Fruit fly (Drosophila melanogaster) whole organism, pupa: ENCODE results near the gene ATPsynGL.

Source experiments
- CG12605 ChIP-seq: fragments of 200-800 bp; sonication (Bioruptor generic); IDR thresholded peaks from 2 replicates; pipeline ENCODE4 v1.3.6; 2022; ENCODE audit warnings: missing biosample characterization, missing genetic modification characterization
- CG13204 ChIP-seq: fragments of 200-800 bp; sonication (Bioruptor generic); optimal IDR thresholded peaks from 2 replicates; lab custom pipeline; 2018; ENCODE audit warnings: missing biosample characterization, mild to moderate bottlenecking, missing genetic modification characterization, moderate library complexity
- CG17806 ChIP-seq: fragments of 200-800 bp; sonication (Bioruptor generic); optimal IDR thresholded peaks from 2 replicates; lab custom pipeline; 2018; ENCODE audit warnings: missing biosample characterization, mild to moderate bottlenecking, missing genetic modification characterization, moderate library complexity
- CG32121 ChIP-seq: fragments of 200-800 bp; sonication (Bioruptor generic); IDR thresholded peaks from 2 replicates; pipeline ENCODE4 v1.3.6; 2022; ENCODE audit warnings: missing biosample characterization, missing genetic modification characterization
- CG34367 ChIP-seq: fragments of 200-800 bp; sonication (Bioruptor generic); optimal IDR thresholded peaks from 2 replicates; lab custom pipeline; 2018; ENCODE audit warnings: missing biosample characterization, mild to moderate bottlenecking, missing genetic modification characterization
- CG4496 ChIP-seq: fragments of 200-800 bp; sonication (Bioruptor generic); IDR thresholded peaks from 3 replicates; pipeline ENCODE4 v1.3.6; 2022; ENCODE audit warnings: missing biosample characterization, missing genetic modification characterization
- CG9948 ChIP-seq: fragments of 200-800 bp; sonication (Bioruptor generic); optimal IDR thresholded peaks from 2 replicates; lab custom pipeline; 2018; ENCODE audit warnings: missing biosample characterization, mild to moderate bottlenecking, missing genetic modification characterization, moderate library complexity
- D1 ChIP-seq: fragments of 200-800 bp; sonication (Bioruptor generic); optimal IDR thresholded peaks from 2 replicates; lab custom pipeline; 2018; ENCODE audit warnings: missing biosample characterization, mild to moderate bottlenecking, missing genetic modification characterization, moderate library complexity
- EcR ChIP-seq: fragments of 200-800 bp; sonication (Bioruptor generic); optimal IDR thresholded peaks from 3 replicates; lab custom pipeline; 2019; ENCODE audit warnings: missing biosample characterization, missing genetic modification characterization, mild to moderate bottlenecking, moderate library complexity, missing genetic modification reagents
- Ets98B ChIP-seq: fragments of 200-800 bp; sonication (Bioruptor generic); IDR thresholded peaks from 2 replicates; pipeline ENCODE4 v1.3.6; 2022; ENCODE audit warnings: missing biosample characterization, missing genetic modification characterization
- Pif1A ChIP-seq: fragments of 200-800 bp; sonication (Bioruptor generic); optimal IDR thresholded peaks from 3 replicates; lab custom pipeline; 2016; ENCODE audit warnings: missing biosample characterization, missing genetic modification characterization
- Pif1B ChIP-seq: fragments of 200-800 bp; sonication (Bioruptor generic); optimal IDR thresholded peaks from 3 replicates; lab custom pipeline; 2016; ENCODE audit warnings: missing biosample characterization, missing genetic modification characterization
- Snoo ChIP-seq: fragments of 200-800 bp; sonication (Bioruptor generic); optimal IDR thresholded peaks from 3 replicates; lab custom pipeline; 2017; ENCODE audit warnings: missing biosample characterization, mild to moderate bottlenecking, missing genetic modification characterization, inconsistent platforms
- fd96Ca ChIP-seq: fragments of 200-800 bp; sonication (Bioruptor generic); IDR thresholded peaks from 3 replicates; pipeline ENCODE4 v1.3.6; 2022; ENCODE audit warnings: missing biosample characterization, missing genetic modification characterization
- gl ChIP-seq: fragments of 200-800 bp; sonication (Bioruptor generic); optimal IDR thresholded peaks from 2 replicates; lab custom pipeline; 2018; ENCODE audit warnings: missing biosample characterization, mild to moderate bottlenecking, missing genetic modification characterization

Gene ATPsynGL

dm6 chr2L:7791356-7791738 lies 44.3 kb downstream of the ATPsynGL start:
- TF ChIP-seq EcR (GFP tag; lab: Kevin White, UChicago) (no peak), CG4496 (GFP tag; lab: Robert Waterston, UW) (no peak), CG9948 (tag; lab: Kevin White, UChicago) (no peak), Pif1A (GFP tag; lab: Kevin White, UChicago) (no peak), CG12605 (GFP tag; lab: Robert Waterston, UW) (no peak), Ets98B (GFP tag; lab: Robert Waterston, UW) (no peak), CG32121 (GFP tag; lab: Robert Waterston, UW) (no peak), CG13204 (GFP tag; lab: Kevin White, UChicago) (no peak), Pif1B (GFP tag; lab: Kevin White, UChicago) (no peak), D1 (tag; lab: Kevin White, UChicago) (no peak)

DNA sequence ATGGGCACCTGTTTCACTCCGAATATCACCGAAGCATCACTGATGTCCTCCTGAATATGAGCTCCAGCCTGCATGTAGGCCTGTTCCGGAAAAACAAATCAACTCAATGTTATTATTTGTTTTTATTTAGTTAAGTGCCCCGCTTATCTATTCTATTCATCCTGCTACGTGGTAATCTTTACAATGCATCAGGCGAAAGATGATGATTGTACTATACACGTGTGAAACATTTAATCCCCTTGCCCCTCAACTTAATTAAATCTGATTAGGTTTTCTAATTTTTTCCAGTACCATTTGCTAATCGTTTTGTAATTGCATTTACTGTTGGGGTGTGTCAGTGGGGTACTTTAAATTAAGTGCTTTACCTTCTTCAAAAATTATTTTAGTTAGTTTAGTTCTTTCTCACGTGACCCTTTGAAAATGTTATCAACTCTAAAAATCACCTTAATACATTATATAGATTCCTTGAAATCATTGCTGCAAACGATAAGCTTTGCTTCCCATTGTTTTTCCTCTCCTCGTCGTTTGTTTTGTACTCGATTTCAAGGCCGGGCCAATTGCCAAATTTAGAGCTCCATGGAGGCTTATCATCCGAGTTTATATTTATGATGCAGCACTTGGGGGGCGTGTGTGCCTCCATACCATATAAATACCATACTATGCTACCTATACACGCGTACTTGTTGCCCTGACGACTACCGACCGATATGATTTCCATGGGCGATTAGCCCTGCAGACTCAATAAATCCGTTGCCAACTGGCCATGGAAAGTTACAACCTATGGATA lies 47.8 kb downstream of the ATPsynGL start:
- TF ChIP-seq CG17806 (tag; lab: Kevin White, UChicago), result no peak
- no peak for TF ChIP-seq gl (tag; lab: Kevin White, UChicago)
- no peak for TF ChIP-seq Snoo (tag; lab: Kevin White, UChicago)
- TF ChIP-seq D1 (tag; lab: Kevin White, UChicago), result no peak
- TF ChIP-seq CG34367, result no peak
- no peak for TF ChIP-seq Pif1A (GFP tag; lab: Kevin White, UChicago)
- no peak for TF ChIP-seq Pif1B (GFP tag; lab: Kevin White, UChicago)
- TF ChIP-seq fd96Ca (GFP tag; lab: Robert Waterston, UW), result no peak
- no peak for TF ChIP-seq CG32121 (GFP tag; lab: Robert Waterston, UW)

DNA sequence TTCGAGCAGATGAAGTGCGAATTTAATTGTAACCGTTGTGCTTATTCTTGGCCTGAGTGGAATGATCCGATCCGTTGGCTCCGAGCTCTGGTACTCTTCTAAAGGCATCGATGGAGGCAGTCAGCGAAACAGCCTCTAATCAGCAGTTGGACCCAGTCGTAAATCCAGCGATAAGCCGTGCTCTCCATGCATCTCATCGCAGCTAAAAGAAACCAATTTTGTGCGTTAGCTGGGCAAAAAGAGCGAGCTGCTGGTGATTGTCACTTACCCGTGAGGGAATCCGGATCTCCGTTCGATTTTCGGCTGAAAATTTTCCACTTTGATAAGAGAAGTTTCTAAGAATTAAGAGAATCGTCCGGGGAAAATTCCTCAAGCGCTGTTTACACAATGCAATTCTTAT lies 48.8 kb downstream of the ATPsynGL start, which contains the start of gene LKRSDH:
Gene LKRSDH (minus strand): TSS at position 101 of the 400 bp plus-strand sequence.
- TF ChIP-seq CG32121 (GFP tag; lab: Robert Waterston, UW), result 0 out of 2 replicates have a peak, but pooled peaks have one; percentile 17
- no peak for TF ChIP-seq CG34367
